Fruit fly (Drosophila melanogaster): ENCODE results near the gene SMC3.

The SMC3 gene

DNA sequence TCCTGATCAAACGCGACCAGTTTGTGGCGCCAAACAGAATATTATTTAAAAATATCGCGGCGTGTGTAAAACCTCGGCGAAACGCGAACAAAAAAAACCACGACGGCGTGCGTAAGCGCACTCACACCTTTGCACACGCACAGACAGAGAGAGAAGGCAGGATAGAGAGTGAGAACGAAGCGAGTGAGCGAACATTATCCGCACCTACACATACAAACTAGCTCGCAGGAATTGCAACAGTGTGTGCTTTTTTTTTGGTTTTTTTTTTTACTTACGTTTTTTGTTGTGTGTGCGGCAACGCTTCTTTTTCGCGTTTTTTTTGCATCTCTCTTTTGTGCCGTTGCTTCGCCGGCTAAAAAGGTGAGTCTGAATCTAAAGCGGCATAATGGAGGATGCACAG lies 6.5 kb upstream of the SMC3 start:
- no peak for TF ChIP-seq noc (tag; optimal IDR thresholded peaks at IDR 0.05)

DNA sequence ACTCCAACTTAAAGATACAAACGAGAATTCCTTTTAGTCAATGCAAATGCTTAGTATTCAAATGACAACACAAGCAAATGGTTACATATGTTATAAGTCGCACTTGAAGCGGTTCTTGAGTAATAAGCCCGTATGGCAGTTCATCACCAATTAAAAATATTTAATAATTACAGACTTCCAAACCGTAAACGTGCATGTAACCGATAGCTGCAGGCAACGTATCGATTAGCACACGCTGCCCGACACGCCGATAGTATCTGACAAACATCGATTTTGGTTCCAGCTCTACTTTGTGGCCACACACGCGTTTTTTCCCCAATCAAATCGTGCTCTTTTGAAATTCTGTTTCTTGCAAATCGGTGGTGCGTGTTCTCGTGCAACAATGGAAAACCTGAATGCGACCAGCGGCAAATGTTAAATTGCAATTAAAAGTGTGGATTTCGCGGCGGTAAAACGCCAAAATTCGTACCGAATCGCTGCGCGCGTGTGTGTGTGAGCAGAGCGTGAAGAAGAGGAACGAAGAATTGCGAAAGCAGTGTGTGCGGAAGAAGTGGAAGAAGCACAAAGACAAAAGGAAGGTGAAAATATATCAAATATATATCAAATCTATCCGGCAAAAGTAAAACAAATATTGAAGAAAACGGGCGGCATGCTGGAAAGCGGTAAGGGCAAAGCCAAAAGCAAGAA lies 5.9 kb upstream of the SMC3 start, which contains the start of the genes CG9784 and Nup153:
TSS of gene CG9784 (minus strand) at position 238 of the 687 bp plus-strand sequence.
TSS of gene Nup153 (plus strand) at position 264 of the 687 bp plus-strand sequence.
- no peak for TF ChIP-seq noc (tag; optimal IDR thresholded peaks at IDR 0.05)

dm6 chrX:16598336-16598977 lies 5.2 kb upstream of the SMC3 start:
- TF ChIP-seq noc (tag; optimal IDR thresholded peaks at IDR 0.05), result no peak

DNA sequence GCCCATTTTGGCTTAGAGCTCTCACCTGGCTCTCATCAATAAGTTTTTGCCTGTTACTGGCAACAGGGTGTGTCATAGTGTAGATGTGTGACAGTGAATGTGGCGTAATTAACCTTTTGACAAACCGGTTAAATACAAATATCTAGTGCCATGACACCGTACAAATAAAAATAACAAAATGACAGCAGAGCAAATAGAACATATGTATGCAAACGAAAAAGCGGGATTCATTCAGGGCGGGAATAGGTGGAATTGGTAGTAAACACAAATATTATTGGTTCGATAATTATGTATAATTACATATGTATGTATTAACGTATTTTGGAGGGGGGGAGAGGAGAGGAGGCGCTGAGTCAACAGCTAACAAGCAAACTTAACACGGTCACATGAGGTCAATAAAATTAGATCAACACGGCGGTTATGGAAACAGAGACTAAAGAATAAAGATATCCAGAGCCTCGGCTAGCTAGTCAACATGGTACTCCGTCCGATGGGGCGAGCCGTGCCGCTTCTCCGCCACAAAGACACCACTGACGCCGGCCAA lies 3.1 kb upstream of the SMC3 start:
- no peak for TF ChIP-seq noc (tag; optimal IDR thresholded peaks at IDR 0.05)

dm6 chrX:16595411-16595810 lies 2.2 kb upstream of the SMC3 start:
- no peak for TF ChIP-seq noc (tag; optimal IDR thresholded peaks at IDR 0.05)

DNA sequence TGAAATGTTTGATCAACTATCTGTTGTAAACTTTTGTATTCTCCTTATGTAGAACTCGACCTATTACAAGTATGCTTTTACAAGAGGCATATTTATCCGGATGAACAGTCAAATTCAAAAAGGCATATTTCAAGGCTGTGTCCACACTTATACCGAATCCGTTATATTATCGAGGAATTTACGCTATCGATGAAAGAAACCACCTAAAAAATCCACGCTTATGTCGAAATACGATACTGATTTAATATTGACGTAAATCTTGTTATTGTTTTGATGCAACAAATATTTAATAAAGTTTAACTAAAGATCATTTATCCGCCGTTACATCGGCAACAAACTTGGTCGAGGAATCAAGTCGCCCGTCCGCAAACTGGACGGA lies 5.6 kb downstream of the SMC3 start, which contains the start of gene CG13014:
TSS of gene CG13014 (plus strand) at position 206 of the 379 bp plus-strand sequence.
- TF ChIP-seq noc (tag; optimal IDR thresholded peaks at IDR 0.05), result no peak

dm6 chrX:16587021-16587667 lies 6.1 kb downstream of the SMC3 start, which contains the start of gene CanA-14F:
Gene CanA-14F (minus strand): TSS chrX:16587172.
- no peak for TF ChIP-seq noc (tag; optimal IDR thresholded peaks at IDR 0.05)

dm6 chrX:16586178-16586890 lies 6.9 kb downstream of the SMC3 start:
- TF ChIP-seq noc (tag; optimal IDR thresholded peaks at IDR 0.05), result no peak

DNA sequence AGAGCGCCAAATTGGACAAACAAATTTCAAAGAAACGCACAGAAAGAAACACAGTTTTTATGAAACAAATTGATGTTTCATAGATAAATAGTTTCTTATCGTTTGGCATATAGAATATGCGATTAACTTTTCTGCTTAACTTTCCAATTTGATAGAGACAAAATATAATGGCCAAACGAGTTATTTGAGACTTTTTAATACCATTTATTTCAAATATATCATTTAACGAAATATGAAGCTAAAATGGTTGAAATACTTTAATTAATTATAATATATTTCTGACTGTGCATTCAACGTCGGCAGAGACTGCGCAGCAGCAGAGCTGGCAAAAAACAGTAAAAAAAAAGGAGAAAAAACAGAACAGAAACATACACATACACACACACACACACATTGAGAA lies 7.7 kb downstream of the SMC3 start:
- TF ChIP-seq noc (tag; optimal IDR thresholded peaks at IDR 0.05), result no peak

- TF ChIP-seq noc (tag; optimal IDR thresholded peaks at IDR 0.05), result no peak
Measured at dm6 chrX:16583730-16584129, 9.5 kb downstream of the SMC3 start.

DNA sequence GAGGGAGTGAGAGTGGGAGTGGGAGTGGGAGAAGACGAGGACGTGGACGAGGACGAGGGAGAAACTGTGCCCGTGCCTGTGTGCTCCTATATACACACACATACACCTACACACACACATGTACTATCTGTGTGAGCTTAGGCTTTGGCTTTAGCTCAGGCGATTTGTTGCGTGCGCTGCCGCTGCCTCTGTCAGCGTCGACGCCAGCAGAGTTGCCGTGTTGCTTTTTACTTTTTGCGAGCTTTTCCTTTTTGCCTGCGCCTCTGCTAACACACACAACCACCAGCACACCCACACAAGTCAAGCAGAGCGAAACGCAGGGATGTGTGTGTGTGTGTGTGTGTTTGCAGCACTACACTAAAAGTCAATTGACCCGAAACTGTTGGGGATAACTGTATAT lies 11.1 kb downstream of the SMC3 start:
- TF ChIP-seq noc (tag; optimal IDR thresholded peaks at IDR 0.05), result no peak

DNA sequence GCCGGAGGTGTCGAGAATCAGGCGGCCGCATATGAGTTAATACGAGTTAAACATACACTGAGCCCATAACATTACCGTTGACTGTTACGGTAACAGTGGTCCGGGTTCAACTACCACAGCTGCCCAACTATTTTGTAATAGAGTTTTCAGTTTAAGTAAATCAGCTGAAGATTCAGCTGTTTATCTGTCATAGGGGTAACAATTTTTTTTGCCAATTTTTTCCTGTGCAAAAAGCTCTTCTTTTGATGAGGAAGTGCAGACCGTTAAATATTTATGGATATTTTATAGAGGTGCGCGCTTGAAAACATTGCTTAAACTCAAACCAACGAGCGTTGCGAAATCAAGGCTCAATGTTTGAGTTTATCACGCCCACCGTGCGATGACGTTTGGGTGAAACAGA lies 11.5 kb downstream of the SMC3 start:
- no peak for TF ChIP-seq noc (tag; optimal IDR thresholded peaks at IDR 0.05)

- no peak for TF ChIP-seq noc (tag; optimal IDR thresholded peaks at IDR 0.05)
Measured at dm6 chrX:16579978-16580377, 13.3 kb downstream of the SMC3 start.

dm6 chrX:16575097-16575496 lies 18.1 kb downstream of the SMC3 start:
- TF ChIP-seq noc (tag; optimal IDR thresholded peaks at IDR 0.05), result no peak

DNA sequence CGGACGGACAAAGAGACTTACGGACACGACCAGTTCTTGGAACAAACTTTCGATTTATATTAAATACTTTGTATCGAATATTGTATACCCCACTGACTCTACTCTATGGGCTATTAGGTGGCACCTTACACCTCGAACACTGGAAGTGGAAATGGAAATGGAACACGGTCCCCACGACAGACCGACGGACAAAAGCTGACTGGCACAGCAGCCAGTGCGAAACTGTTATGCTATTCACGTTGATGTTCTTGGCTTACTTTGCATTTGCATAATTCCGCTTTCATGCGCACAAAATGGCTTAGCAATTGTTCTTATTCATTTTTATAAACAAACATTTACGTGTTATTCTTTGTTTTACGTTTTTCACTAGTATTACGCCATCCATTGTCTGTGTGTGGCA lies 19.1 kb downstream of the SMC3 start:
- no peak for TF ChIP-seq noc (tag; optimal IDR thresholded peaks at IDR 0.05)

dm6 chrX:16573659-16574058 lies 19.6 kb downstream of the SMC3 start:
- no peak for TF ChIP-seq noc (tag; optimal IDR thresholded peaks at IDR 0.05)
